Worm (Caenorhabditis elegans) whole organism, young adult: ENCODE measurements around the gene W06D11.3.

Source experiments
- F57C9.4 ChIP-seq: sonication (generic microtip); optimal IDR thresholded peaks from 2 replicates; lab custom pipeline; 2017; ENCODE audit warnings: mild to moderate bottlenecking, missing genetic modification characterization, missing compliant biosample characterization
- nhr-27 ChIP-seq: fragments of 200-800 bp; sonication (Bioruptor generic); optimal IDR thresholded peaks from 2 replicates; lab custom pipeline; 2018; ENCODE audit warnings: mild to moderate bottlenecking, missing genetic modification characterization, moderate library complexity, missing compliant biosample characterization
- pha-4 ChIP-seq: fragments of 150-350 bp; sonication (generic microtip); optimal IDR thresholded peaks from 2 replicates; lab custom pipeline; 2014; ENCODE audit warnings: missing biosample characterization, missing genetic modification reagents, missing genetic modification characterization
- sea-2 ChIP-seq: fragments of 200-800 bp; sonication (Bioruptor generic); IDR thresholded peaks from 2 replicates; pipeline ENCODE4 v1.3.6; 2022; ENCODE audit warnings: missing genetic modification characterization, missing compliant biosample characterization
- unc-62 ChIP-seq: fragments of 150-350 bp; optimal IDR thresholded peaks from 2 replicates; lab custom pipeline; 2014; ENCODE audit warnings: missing biosample characterization, missing genetic modification reagents, missing genetic modification characterization
- ztf-25 ChIP-seq: fragments of 200-800 bp; sonication (Bioruptor generic); IDR thresholded peaks from 2 replicates; pipeline ENCODE4 v1.3.6; 2022; ENCODE audit warnings: missing genetic modification reagents, missing genetic modification characterization, missing compliant biosample characterization

ce11 chrX:12317560-12317959 lies 19.1 kb downstream of the W06D11.3 start:
- TF ChIP-seq F57C9.4 (tag; lab: Kevin White, UChicago) (no peak), ztf-25 (GFP tag; lab: Robert Waterston, UW) (no peak), unc-62 (GFP tag; lab: Kevin White, UChicago) (no peak), pha-4 (tag; lab: Kevin White, UChicago) (no peak), sea-2 (GFP tag; lab: Robert Waterston, UW) (no peak), nhr-27 (tag; lab: Kevin White, UChicago) (no peak)
